Worm (Caenorhabditis elegans) whole organism, L2 larva: ENCODE data around the gene lsm-5.

Experiments used
- C34F6.9 ChIP-seq: fragments of 150-350 bp; optimal IDR thresholded peaks from 2 replicates; lab custom pipeline; 2014; ENCODE audit warnings: missing biosample characterization, missing genetic modification characterization
- R02D3.7 ChIP-seq: fragments of 150-350 bp; optimal IDR thresholded peaks from 2 replicates; lab custom pipeline; 2014; ENCODE audit warnings: missing biosample characterization, missing genetic modification characterization
- Y55F3AM.14 ChIP-seq: fragments of 200-800 bp; sonication (Bioruptor generic); optimal IDR thresholded peaks from 2 replicates; lab custom pipeline; 2018; ENCODE audit warnings: mild to moderate bottlenecking, missing genetic modification characterization, missing compliant biosample characterization
- ZK546.5 ChIP-seq: sonication (generic microtip); optimal IDR thresholded peaks from 2 replicates; lab custom pipeline; 2017; ENCODE audit warnings: missing biosample characterization, missing genetic modification characterization
- alr-1 ChIP-seq: fragments of 150-350 bp; optimal IDR thresholded peaks from 2 replicates; lab custom pipeline; 2014; ENCODE audit warnings: missing biosample characterization, missing genetic modification characterization
- aly-2 ChIP-seq: fragments of 150-350 bp; optimal IDR thresholded peaks from 2 replicates; lab custom pipeline; 2014; ENCODE audit warnings: missing biosample characterization, missing genetic modification characterization
- ama-1 ChIP-seq: fragments of 150-350 bp; optimal IDR thresholded peaks from 2 replicates; lab custom pipeline; 2018; ENCODE audit warnings: inconsistent platforms
- blmp-1 ChIP-seq: sonication (generic microtip); optimal IDR thresholded peaks from 2 replicates; lab custom pipeline; 2017; ENCODE audit warnings: missing genetic modification characterization, mild to moderate bottlenecking, missing compliant biosample characterization, antibody characterized with exemption, moderate library complexity; ENCODE audit not compliant: insufficient read depth
- ceh-82 ChIP-seq: fragments of 150-350 bp; optimal IDR thresholded peaks from 2 replicates; lab custom pipeline; 2014; ENCODE audit warnings: missing biosample characterization, missing genetic modification characterization
- crh-2 ChIP-seq: sonication (generic microtip); optimal IDR thresholded peaks from 2 replicates; lab custom pipeline; 2017; ENCODE audit warnings: missing biosample characterization, missing genetic modification characterization
- egl-27 ChIP-seq: sonication (generic microtip); optimal IDR thresholded peaks from 3 replicates; lab custom pipeline; 2017; ENCODE audit warnings: missing biosample characterization, missing genetic modification reagents, missing genetic modification characterization
- elt-1 ChIP-seq: fragments of 150-350 bp; optimal IDR thresholded peaks from 2 replicates; lab custom pipeline; 2014; ENCODE audit warnings: missing biosample characterization, missing genetic modification characterization
- elt-3 ChIP-seq: sonication (generic microtip); optimal IDR thresholded peaks from 2 replicates; lab custom pipeline; 2017; ENCODE audit warnings: missing biosample characterization, missing genetic modification characterization
- fos-1 ChIP-seq: fragments of 150-350 bp; optimal IDR thresholded peaks from 2 replicates; lab custom pipeline; 2014; ENCODE audit warnings: missing biosample characterization, missing genetic modification characterization
- gmeb-1 ChIP-seq: fragments of 150-350 bp; optimal IDR thresholded peaks from 2 replicates; lab custom pipeline; 2014; ENCODE audit warnings: missing biosample characterization, missing genetic modification characterization
- lin-11 ChIP-seq: fragments of 150-350 bp; sonication (generic microtip); optimal IDR thresholded peaks from 2 replicates; lab custom pipeline; 2014; ENCODE audit warnings: missing biosample characterization, missing genetic modification characterization, inconsistent platforms, mixed read lengths
- lin-39 ChIP-seq: fragments of 150-350 bp; optimal IDR thresholded peaks from 2 replicates; lab custom pipeline; 2014; ENCODE audit warnings: missing biosample characterization, missing genetic modification reagents, missing genetic modification characterization
- lsy-2 ChIP-seq, 2 experiments: fragments of 150-350 bp in 1 of 2; sonication (generic microtip) in 1 of 2; optimal IDR thresholded peaks; 2 replicates each; lab custom pipeline; 2014 to 2017; ENCODE audit warnings: missing biosample characterization in 2 of 2, missing genetic modification characterization in 2 of 2
- mab-5 ChIP-seq: fragments of 150-350 bp; optimal IDR thresholded peaks from 2 replicates; lab custom pipeline; 2014; ENCODE audit warnings: missing biosample characterization, missing genetic modification characterization
- mbf-1 ChIP-seq: sonication (generic microtip); optimal IDR thresholded peaks from 2 replicates; lab custom pipeline; 2017; ENCODE audit warnings: missing biosample characterization, missing genetic modification characterization
- nhr-10 ChIP-seq: sonication (generic microtip); optimal IDR thresholded peaks from 2 replicates; lab custom pipeline; 2017; ENCODE audit warnings: missing biosample characterization, missing genetic modification characterization
- nhr-11 ChIP-seq: fragments of 150-350 bp; optimal IDR thresholded peaks from 2 replicates; lab custom pipeline; 2014; ENCODE audit warnings: missing biosample characterization, missing genetic modification characterization
- nhr-12 ChIP-seq: fragments of 150-350 bp; optimal IDR thresholded peaks from 2 replicates; lab custom pipeline; 2014; ENCODE audit warnings: missing biosample characterization, missing genetic modification characterization
- nhr-21 ChIP-seq: fragments of 150-350 bp; optimal IDR thresholded peaks from 2 replicates; lab custom pipeline; 2014; ENCODE audit warnings: missing biosample characterization, missing genetic modification characterization
- nhr-23 ChIP-seq: fragments of 150-350 bp; optimal IDR thresholded peaks from 2 replicates; lab custom pipeline; 2014; ENCODE audit warnings: missing biosample characterization, missing genetic modification reagents, missing genetic modification characterization
- nhr-237 ChIP-seq: fragments of 150-350 bp; optimal IDR thresholded peaks from 2 replicates; lab custom pipeline; 2014; ENCODE audit warnings: missing biosample characterization, missing genetic modification characterization
- nhr-25 ChIP-seq: fragments of 150-350 bp; sonication (generic microtip); optimal IDR thresholded peaks from 3 replicates; lab custom pipeline; 2014; ENCODE audit warnings: missing biosample characterization, missing genetic modification characterization
- nhr-6 ChIP-seq: fragments of 150-350 bp; optimal IDR thresholded peaks from 2 replicates; lab custom pipeline; 2014; ENCODE audit warnings: missing biosample characterization, missing genetic modification characterization
- nhr-77 ChIP-seq: fragments of 150-350 bp; optimal IDR thresholded peaks from 2 replicates; lab custom pipeline; 2014; ENCODE audit warnings: missing biosample characterization, missing genetic modification characterization
- peb-1 ChIP-seq: fragments of 150-350 bp; optimal IDR thresholded peaks from 2 replicates; lab custom pipeline; 2014; ENCODE audit warnings: missing biosample characterization, missing genetic modification characterization
- sem-4 ChIP-seq: fragments of 150-350 bp; optimal IDR thresholded peaks from 2 replicates; lab custom pipeline; 2014; ENCODE audit warnings: missing biosample characterization, missing genetic modification reagents, missing genetic modification characterization
- skn-1 ChIP-seq: sonication (generic microtip); optimal IDR thresholded peaks from 2 replicates; lab custom pipeline; 2017; ENCODE audit warnings: missing biosample characterization, missing genetic modification characterization
- sma-3 ChIP-seq: sonication (generic microtip); optimal IDR thresholded peaks from 2 replicates; lab custom pipeline; 2016; ENCODE audit warnings: missing genetic modification reagents, missing genetic modification characterization, missing compliant biosample characterization
- sma-9 ChIP-seq, 2 experiments: fragments of 150-350 bp in 1 of 2; sonication (generic microtip) in 1 of 2; optimal IDR thresholded peaks; 2 replicates each; lab custom pipeline; 2014 to 2016; ENCODE audit warnings: missing genetic modification characterization in 2 of 2, mild to moderate bottlenecking in 1 of 2, missing biosample characterization in 1 of 2, missing compliant biosample characterization in 1 of 2, missing genetic modification reagents in 1 of 2, moderate library complexity in 1 of 2
- unc-39 ChIP-seq: fragments of 150-350 bp; optimal IDR thresholded peaks from 2 replicates; lab custom pipeline; 2014; ENCODE audit warnings: missing biosample characterization, missing genetic modification characterization
- unc-55 ChIP-seq: fragments of 150-350 bp; sonication (generic microtip); optimal IDR thresholded peaks from 3 replicates; lab custom pipeline; 2014; ENCODE audit warnings: missing biosample characterization, missing genetic modification reagents, missing genetic modification characterization
- zag-1 ChIP-seq: fragments of 150-350 bp; optimal IDR thresholded peaks from 2 replicates; lab custom pipeline; 2014; ENCODE audit warnings: missing biosample characterization, missing genetic modification characterization
- ztf-11 ChIP-seq: sonication (generic microtip); optimal IDR thresholded peaks from 2 replicates; lab custom pipeline; 2017; ENCODE audit warnings: missing biosample characterization, missing genetic modification characterization
- ztf-4 ChIP-seq: fragments of 150-350 bp; optimal IDR thresholded peaks from 2 replicates; lab custom pipeline; 2014; ENCODE audit warnings: missing biosample characterization, missing genetic modification characterization

Gene lsm-5

ce11 chrV:15520398-15520797 lies 49.8 kb upstream of the lsm-5 start:
- no peak for TF ChIP-seq nhr-25 (tag; lab: Kevin White, UChicago)
- peak in 1 of 2 experiments; percentile 29 for TF ChIP-seq lsy-2 (tag; optimal IDR thresholded peaks at IDR 0.05; lab: Kevin White, UChicago)
- TF ChIP-seq mab-5 (tag; lab: Kevin White, UChicago) = peak; percentile 60
- no peak for TF ChIP-seq egl-27 (tag; lab: Kevin White, UChicago)
- TF ChIP-seq nhr-6 (tag; lab: Kevin White, UChicago) = no peak
- peak; percentile 20 for TF ChIP-seq zag-1 (tag; lab: Kevin White, UChicago)
- no peak for TF ChIP-seq elt-1
- no peak for TF ChIP-seq lin-39
- TF ChIP-seq Y55F3AM.14 (GFP tag; lab: Kevin White, UChicago) = no peak
- TF ChIP-seq blmp-1 = no peak

DNA sequence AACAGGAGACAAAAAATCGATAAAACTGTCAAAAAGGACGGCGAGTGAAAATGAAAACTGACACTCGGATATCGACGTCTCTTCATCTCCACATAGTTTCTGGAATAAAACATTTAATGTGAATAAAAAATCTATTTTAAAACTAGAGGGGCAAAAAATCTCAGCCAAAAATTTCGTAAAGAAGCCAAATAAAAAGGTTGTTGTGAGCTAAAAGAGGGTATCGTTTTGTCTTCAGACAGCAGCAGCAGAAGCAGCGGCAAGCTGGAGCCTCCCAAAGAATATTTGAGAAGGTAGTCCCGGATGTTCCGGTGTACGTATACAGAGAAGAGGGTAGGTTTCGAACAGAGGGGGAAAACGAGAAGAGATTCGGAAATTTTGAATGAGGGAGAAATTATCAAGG lies 48.3 kb upstream of the lsm-5 start, which contains the start of gene lgc-31:
TSS of gene lgc-31 (minus strand) at position 101 of the 400 bp plus-strand sequence.
- TF ChIP-seq ZK546.5 (tag; lab: Kevin White, UChicago) (no peak), mbf-1 (tag; lab: Kevin White, UChicago) (no peak)

ce11 chrV:15529069-15529468 lies 41.1 kb upstream of the lsm-5 start, which contains the start of gene srh-276:
Gene srh-276, plus strand, starts transcription at chrV:15529369.
- TF ChIP-seq sma-3 (GFP tag; lab: Kevin White, UChicago) (no peak), Y55F3AM.14 (GFP tag; lab: Kevin White, UChicago) (no peak), unc-39 (tag; lab: Kevin White, UChicago) (no peak), ztf-4 (tag; lab: Kevin White, UChicago) (no peak)

ce11 chrV:15533096-15533495 lies 37.1 kb upstream of the lsm-5 start, which contains the start of gene F21A3.11:
Gene F21A3.11, minus strand, starts transcription at chrV:15533212.
- TF ChIP-seq fos-1 (tag; lab: Kevin White, UChicago) (peak; percentile 49), alr-1 (no peak), sem-4 (tag; lab: Kevin White, UChicago) (no peak), nhr-237 (no peak)
- TF ChIP-seq, all 48 proteins: peak for 1

- TF ChIP-seq elt-1 (no peak), ceh-82 (no peak), nhr-10 (tag; lab: Kevin White, UChicago) (no peak), nhr-21 (no peak), ZK546.5 (tag; lab: Kevin White, UChicago) (no peak), nhr-11 (no peak), ama-1 (no peak), skn-1 (no peak), ztf-11 (tag; lab: Kevin White, UChicago) (no peak), nhr-77 (no peak), mab-5 (tag; lab: Kevin White, UChicago) (no peak), blmp-1 (no peak), elt-3 (no peak), sma-9 (GFP tag; optimal IDR thresholded peaks at IDR 0.05; lab: Kevin White, UChicago) (no peak), sma-9 (tag; optimal IDR thresholded peaks at IDR 0.05; lab: Kevin White, UChicago) (no peak), peb-1 (no peak), gmeb-1 (tag; lab: Kevin White, UChicago) (no peak)
Observed at ce11 chrV:15533864-15534263, 36.3 kb upstream of the lsm-5 start, which contains the start of gene F21A3.2. Gene F21A3.2, minus strand, starts transcription at chrV:15533964.

- TF ChIP-seq nhr-12 (tag; lab: Kevin White, UChicago) (no peak), ztf-11 (tag; lab: Kevin White, UChicago) (no peak), R02D3.7 (tag; lab: Kevin White, UChicago) (no peak), aly-2 (no peak), Y55F3AM.14 (GFP tag; lab: Kevin White, UChicago) (no peak), elt-1 (no peak), nhr-11 (no peak), lin-11 (tag; lab: Kevin White, UChicago) (no peak), ama-1 (no peak), crh-2 (tag; lab: Kevin White, UChicago) (no peak), egl-27 (tag; lab: Kevin White, UChicago) (no peak), sma-3 (GFP tag; lab: Kevin White, UChicago) (no peak), ztf-4 (tag; lab: Kevin White, UChicago) (no peak), C34F6.9 (tag; lab: Kevin White, UChicago) (no peak), unc-55 (GFP tag; lab: Kevin White, UChicago) (no peak), blmp-1 (no peak), nhr-77 (no peak), unc-39 (tag; lab: Kevin White, UChicago) (no peak), zag-1 (tag; lab: Kevin White, UChicago) (no peak), nhr-23 (tag; lab: Kevin White, UChicago) (no peak)
Observed at ce11 chrV:15536320-15536719, 33.9 kb upstream of the lsm-5 start, which contains the start of gene F21A3.4. Gene F21A3.4, plus strand, starts transcription at chrV:15536620.
